Worm (Caenorhabditis elegans): ENCODE results near the gene F36H5.13.

- TF ChIP-seq ztf-29 (GFP tag; IDR thresholded peaks at IDR 0.05) (no peak), ztf-23 (GFP tag; IDR thresholded peaks at IDR 0.05) (no peak)
These were observed 37.4 kb downstream of the F36H5.13 start, which contains the start of gene btb-7 for ce11 chrII:1712938-1713337.

Measured in whole organism, midembryonic.